Worm (Caenorhabditis elegans): ENCODE data around the gene alh-5.

alh-5 gene

ce11 chrV:2018689-2019088 is 19.3 kb upstream of the alh-5 start, which contains the start of gene F59A7.14 (continued):
- TF ChIP-seq ekl-4 (GFP tag; IDR thresholded peaks at IDR 0.05), result no peak
- no peak for TF ChIP-seq Y79H2A.3 (GFP tag; conservative IDR thresholded peaks at IDR 0.05)
- TF ChIP-seq nhr-80 (tag; optimal IDR thresholded peaks at IDR 0.05), result no peak
- TF ChIP-seq let-526 (GFP tag; IDR thresholded peaks at IDR 0.05), result no peak

DNA sequence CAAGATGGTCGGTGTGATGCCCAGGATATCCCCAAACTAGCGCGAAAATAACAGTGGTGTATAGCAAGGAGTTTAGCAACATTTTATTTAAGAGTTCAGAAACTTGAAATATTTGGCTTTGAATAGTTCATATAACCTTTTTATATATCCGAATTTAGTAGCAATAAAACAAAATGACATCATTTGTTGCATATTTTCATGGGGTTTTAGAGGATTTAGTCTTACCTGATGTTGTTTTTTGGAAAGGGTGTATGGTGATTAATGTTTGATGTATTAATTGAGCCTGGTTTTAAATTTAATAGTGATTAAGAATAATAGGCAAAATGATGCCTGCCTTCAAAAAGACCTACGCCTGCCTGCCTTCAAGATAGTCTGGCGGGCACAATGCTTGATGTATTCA is 17.0 kb upstream of the alh-5 start, which contains the start of gene F59A7.2:
F59A7.2 (minus strand) TSS at position 101 of the 400 bp plus-strand sequence.
- TF ChIP-seq tbp1 (GFP tag; optimal IDR thresholded peaks at IDR 0.05) (no peak), nfya-2 (GFP tag; IDR thresholded peaks at IDR 0.05) (no peak), athp-1 (tag; optimal IDR thresholded peaks at IDR 0.05) (no peak), snpc-1.1 (tag; optimal IDR thresholded peaks at IDR 0.05; ENCODE audit: insufficient read depth) (no peak), lin-26 (GFP tag; IDR thresholded peaks at IDR 0.05) (no peak), lin-40 (tag; optimal IDR thresholded peaks at IDR 0.05) (no peak), madf-8 (GFP tag; conservative IDR thresholded peaks at IDR 0.05) (no peak), hsf-1 (GFP tag; IDR thresholded peaks at IDR 0.05) (no peak), ztf-28 (GFP tag; IDR thresholded peaks at IDR 0.05) (no peak), madf-10 (tag; optimal IDR thresholded peaks at IDR 0.05) (no peak), lag-1 (GFP tag; IDR thresholded peaks at IDR 0.05) (no peak), rcor-1 (GFP tag; IDR thresholded peaks at IDR 0.05) (no peak), Y67H2A.10 (GFP tag; conservative IDR thresholded peaks at IDR 0.05) (no peak), madf-6 (GFP tag; IDR thresholded peaks at IDR 0.05) (no peak), K11D2.4 (GFP tag; IDR thresholded peaks at IDR 0.05) (no peak), aptf-2 (GFP tag; conservative IDR thresholded peaks at IDR 0.05) (no peak), mxl-1 (tag; optimal IDR thresholded peaks at IDR 0.05) (no peak), ekl-4 (GFP tag; IDR thresholded peaks at IDR 0.05) (no peak)

- TF ChIP-seq ztf-3 (GFP tag; optimal IDR thresholded peaks at IDR 0.05) (no peak), hmg-20 (GFP tag; IDR thresholded peaks at IDR 0.05) (no peak), him-1 (tag; optimal IDR thresholded peaks at IDR 0.05) (no peak), hmg-1.2 (GFP tag; IDR thresholded peaks at IDR 0.05) (no peak), ceh-40 (GFP tag; IDR thresholded peaks at IDR 0.05) (no peak), zfh-2 (GFP tag; conservative IDR thresholded peaks at IDR 0.05) (no peak), fkh-3 (tag; optimal IDR thresholded peaks at IDR 0.05) (no peak), lsl-1 (GFP tag; optimal IDR thresholded peaks at IDR 0.05) (no peak), F10E7.11 (tag; optimal IDR thresholded peaks at IDR 0.05) (no peak), F57C9.4 (tag; optimal IDR thresholded peaks at IDR 0.05) (no peak), F37B4.10 (GFP tag; IDR thresholded peaks at IDR 0.05) (no peak), rec-8 (tag; optimal IDR thresholded peaks at IDR 0.05) (no peak), hlh-26 (GFP tag; conservative IDR thresholded peaks at IDR 0.05) (no peak), chd-7 (tag; optimal IDR thresholded peaks at IDR 0.05) (no peak), nhr-80 (tag; optimal IDR thresholded peaks at IDR 0.05) (no peak), pbrm-1 (GFP tag; IDR thresholded peaks at IDR 0.05) (no peak), unc-130 (GFP tag; optimal IDR thresholded peaks at IDR 0.05) (no peak), F23B12.7 (tag; optimal IDR thresholded peaks at IDR 0.05; ENCODE audit: insufficient read depth) (no peak)
Observed at ce11 chrV:2013824-2014223, 14.4 kb upstream of the alh-5 start, which contains the start of gene F59A7.11. TSS of gene F59A7.11 (minus strand) at chrV:2013924.

Measured in whole organism, young adult.